Worm (Caenorhabditis elegans) whole organism, late embryonic: ENCODE results near the gene srw-26.

Experiments
- C08G9.2 ChIP-seq: sonication (generic microtip); optimal IDR thresholded peaks from 2 replicates; lab custom pipeline; 2016; ENCODE audit warnings: mild to moderate bottlenecking, missing genetic modification characterization, moderate library complexity, missing compliant biosample characterization
- C38D4.7 ChIP-seq: fragments of 200-800 bp; sonication (Bioruptor generic); optimal IDR thresholded peaks from 2 replicates; lab custom pipeline; 2018; ENCODE audit warnings: mild to moderate bottlenecking, missing genetic modification characterization, moderate library complexity, missing compliant biosample characterization
- F13H6.1 ChIP-seq: sonication (generic microtip); optimal IDR thresholded peaks from 2 replicates; lab custom pipeline; 2016; ENCODE audit warnings: missing genetic modification characterization, missing compliant biosample characterization
- K02D7.2 ChIP-seq: sonication (generic microtip); optimal IDR thresholded peaks from 2 replicates; lab custom pipeline; 2017; ENCODE audit warnings: mild to moderate bottlenecking, missing genetic modification characterization, missing compliant biosample characterization
- Y22D7AL.16 ChIP-seq: sonication (generic microtip); optimal IDR thresholded peaks from 2 replicates; lab custom pipeline; 2016; ENCODE audit warnings: missing genetic modification characterization, missing compliant biosample characterization
- ahr-1 ChIP-seq: sonication (generic microtip); optimal IDR thresholded peaks from 2 replicates; lab custom pipeline; 2016; ENCODE audit warnings: missing genetic modification characterization, missing compliant biosample characterization
- ama-1 ChIP-seq: fragments of 150-350 bp; optimal IDR thresholded peaks from 2 replicates; lab custom pipeline; 2014
- ceh-14 ChIP-seq: sonication (generic microtip); optimal IDR thresholded peaks from 2 replicates; lab custom pipeline; 2016; ENCODE audit warnings: missing genotype, missing genetic modification characterization, missing compliant biosample characterization
- ceh-22 ChIP-seq: sonication (generic microtip); optimal IDR thresholded peaks from 2 replicates; lab custom pipeline; 2017; ENCODE audit warnings: missing biosample characterization, missing genetic modification characterization
- ceh-24 ChIP-seq: sonication (generic microtip); optimal IDR thresholded peaks from 2 replicates; lab custom pipeline; 2016; ENCODE audit warnings: mild to moderate bottlenecking, missing genetic modification characterization, missing compliant biosample characterization
- ceh-31 ChIP-seq: sonication (generic microtip); optimal IDR thresholded peaks from 2 replicates; lab custom pipeline; 2016; ENCODE audit warnings: missing genetic modification characterization, missing compliant biosample characterization
- ceh-34 ChIP-seq: sonication (generic microtip); optimal IDR thresholded peaks from 2 replicates; lab custom pipeline; 2016; ENCODE audit warnings: mild to moderate bottlenecking, missing genetic modification characterization, missing compliant biosample characterization
- ceh-45 ChIP-seq: fragments of 200-800 bp; sonication (Bioruptor generic); IDR thresholded peaks from 2 replicates; pipeline ENCODE4 v1.3.6; 2022; ENCODE audit warnings: missing genetic modification reagents, missing genetic modification characterization, missing compliant biosample characterization
- che-1 ChIP-seq: sonication (generic microtip); optimal IDR thresholded peaks from 2 replicates; lab custom pipeline; 2016; ENCODE audit warnings: mild to moderate bottlenecking, missing genetic modification characterization, missing compliant biosample characterization
- dve-1 ChIP-seq: sonication (generic microtip); optimal IDR thresholded peaks from 2 replicates; lab custom pipeline; 2017; ENCODE audit warnings: antibody characterized with exemption, mild to moderate bottlenecking, missing genetic modification characterization, missing compliant biosample characterization
- elt-2 ChIP-seq: sonication (generic microtip); optimal IDR thresholded peaks from 2 replicates; lab custom pipeline; 2016; ENCODE audit warnings: missing genetic modification reagents, missing genetic modification characterization, missing compliant biosample characterization
- elt-4 ChIP-seq: sonication (generic microtip); optimal IDR thresholded peaks from 2 replicates; lab custom pipeline; 2016; ENCODE audit warnings: missing genetic modification characterization, missing compliant biosample characterization
- eyg-1 ChIP-seq: sonication (generic microtip); optimal IDR thresholded peaks from 2 replicates; lab custom pipeline; 2016; ENCODE audit warnings: missing genotype, missing genetic modification characterization, missing compliant biosample characterization
- fkh-10 ChIP-seq: fragments of 150-350 bp; optimal IDR thresholded peaks from 2 replicates; lab custom pipeline; 2014; ENCODE audit warnings: missing biosample characterization, missing genetic modification reagents, missing genetic modification characterization
- hlh-6 ChIP-seq: sonication (generic microtip); optimal IDR thresholded peaks from 2 replicates; lab custom pipeline; 2016; ENCODE audit warnings: missing genotype, missing genetic modification characterization, missing compliant biosample characterization
- hlh-8 ChIP-seq: sonication (generic microtip); optimal IDR thresholded peaks from 2 replicates; lab custom pipeline; 2016; ENCODE audit warnings: missing genotype, missing genetic modification characterization, missing compliant biosample characterization
- madf-2 ChIP-seq: sonication (generic microtip); optimal IDR thresholded peaks from 2 replicates; lab custom pipeline; 2017; ENCODE audit warnings: missing genetic modification characterization, missing compliant biosample characterization
- mec-3 ChIP-seq: sonication (generic microtip); optimal IDR thresholded peaks from 2 replicates; lab custom pipeline; 2016; ENCODE audit warnings: borderline replicate concordance, missing genetic modification characterization, missing compliant biosample characterization
- nhr-232 ChIP-seq: sonication (generic microtip); optimal IDR thresholded peaks from 2 replicates; lab custom pipeline; 2016; ENCODE audit warnings: missing genetic modification characterization, missing compliant biosample characterization
- pax-1 ChIP-seq: fragments of 150-350 bp; optimal IDR thresholded peaks from 2 replicates; lab custom pipeline; 2014; ENCODE audit warnings: missing biosample characterization, missing genetic modification characterization
- pha-2 ChIP-seq: sonication (generic microtip); optimal IDR thresholded peaks from 2 replicates; lab custom pipeline; 2017; ENCODE audit warnings: mild to moderate bottlenecking, missing genetic modification characterization, missing compliant biosample characterization
- pha-4 ChIP-seq: fragments of 150-350 bp; optimal IDR thresholded peaks from 2 replicates; lab custom pipeline; 2018; ENCODE audit warnings: missing biosample characterization, missing genetic modification reagents, missing genetic modification characterization
- pqm-1 ChIP-seq: sonication (generic microtip); optimal IDR thresholded peaks from 2 replicates; lab custom pipeline; 2016; ENCODE audit warnings: missing genetic modification characterization, missing compliant biosample characterization
- ref-2 ChIP-seq: sonication (generic microtip); optimal IDR thresholded peaks from 2 replicates; lab custom pipeline; 2016; ENCODE audit warnings: missing genetic modification characterization, missing compliant biosample characterization
- sdc-2 ChIP-seq: sonication (generic microtip); optimal IDR thresholded peaks from 2 replicates; lab custom pipeline; 2016; ENCODE audit warnings: missing genotype, missing genetic modification characterization, missing compliant biosample characterization
- syd-9 ChIP-seq: sonication (generic microtip); optimal IDR thresholded peaks from 2 replicates; lab custom pipeline; 2016; ENCODE audit warnings: mild to moderate bottlenecking, missing genetic modification characterization, moderate library complexity, missing compliant biosample characterization
- tbx-2 ChIP-seq: sonication (generic microtip); optimal IDR thresholded peaks from 2 replicates; lab custom pipeline; 2016; ENCODE audit warnings: missing genetic modification characterization, missing compliant biosample characterization
- unc-3 ChIP-seq, 2 experiments: fragments of 200-800 bp in 1 of 2; sonication (Bioruptor generic) in 1 of 2; sonication (generic microtip) in 1 of 2; conservative IDR thresholded peaks in 1 of 2; optimal IDR thresholded peaks in 1 of 2; 2 replicates each; pipeline versions ENCODE4 v1.3.6 to Lab custom; 2016 to 2022; ENCODE audit warnings: missing compliant biosample characterization in 2 of 2, missing genetic modification characterization in 2 of 2, missing genetic modification reagents in 1 of 2
- unc-55 ChIP-seq: sonication (generic microtip); optimal IDR thresholded peaks from 2 replicates; lab custom pipeline; 2017; ENCODE audit warnings: missing biosample characterization, missing genetic modification reagents, missing genetic modification characterization
- unc-86 ChIP-seq: sonication (generic microtip); optimal IDR thresholded peaks from 2 replicates; lab custom pipeline; 2016; ENCODE audit warnings: missing genetic modification characterization, missing compliant biosample characterization

Gene srw-26

DNA sequence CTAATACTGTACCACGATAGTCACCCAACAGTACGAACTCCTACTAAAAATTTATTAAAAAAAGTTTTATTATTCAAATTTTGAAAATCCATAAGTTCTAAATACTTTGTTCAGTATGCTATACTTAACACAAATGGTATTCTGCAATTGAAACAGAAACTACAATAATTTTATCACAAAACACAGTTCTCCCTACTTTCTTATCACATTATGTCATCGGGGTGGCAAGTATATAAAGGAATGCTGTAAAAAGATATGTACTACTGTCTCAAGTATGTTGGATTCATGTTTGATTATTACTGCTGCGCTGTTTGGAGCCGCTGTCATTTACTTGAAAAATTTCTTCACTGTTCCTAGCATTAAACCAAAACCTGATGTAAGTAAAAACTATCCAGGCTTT is 11.2 kb downstream of the srw-26 start, which contains the start of gene cdr-1:
Gene cdr-1, plus strand, starts transcription at position 208 of the 400 bp plus-strand sequence.
- TF ChIP-seq ceh-14 (tag; lab: Kevin White, UChicago): no peak
- peak; percentile 34 for TF ChIP-seq elt-2 (tag; lab: Kevin White, UChicago)
- TF ChIP-seq unc-55 (GFP tag; lab: Kevin White, UChicago): no peak

DNA sequence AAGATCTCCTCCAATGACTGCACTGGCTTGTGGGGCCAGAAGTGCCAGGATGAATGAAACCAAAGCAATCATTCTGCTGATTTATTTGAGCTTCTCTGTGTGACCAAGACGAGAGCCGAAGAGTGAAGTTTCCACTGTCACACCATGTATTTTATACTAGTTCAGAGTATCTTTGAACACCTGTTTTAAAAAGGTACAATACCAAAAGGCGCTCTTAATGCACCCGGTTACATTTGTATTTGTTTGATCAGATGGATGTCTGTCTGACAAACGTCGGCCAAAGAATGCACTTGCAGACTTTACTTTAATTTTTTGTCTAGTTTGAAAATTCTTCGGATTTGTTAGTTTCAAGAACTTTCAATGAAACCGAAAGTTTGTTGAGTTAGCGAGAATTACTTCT is 12.0 kb downstream of the srw-26 start, which contains the start of gene F35E8.10:
Gene F35E8.10, minus strand, starts transcription at position 101 of the 400 bp plus-strand sequence.
- TF ChIP-seq ama-1 (lab: Kevin White, UChicago) (no peak), ref-2 (no peak), Y22D7AL.16 (tag; lab: Kevin White, UChicago) (no peak), pha-2 (tag; lab: Kevin White, UChicago) (no peak), ceh-24 (tag; lab: Kevin White, UChicago) (no peak), che-1 (tag; lab: Kevin White, UChicago) (no peak), syd-9 (tag; lab: Kevin White, UChicago) (no peak), eyg-1 (no peak), ceh-45 (no peak)

DNA sequence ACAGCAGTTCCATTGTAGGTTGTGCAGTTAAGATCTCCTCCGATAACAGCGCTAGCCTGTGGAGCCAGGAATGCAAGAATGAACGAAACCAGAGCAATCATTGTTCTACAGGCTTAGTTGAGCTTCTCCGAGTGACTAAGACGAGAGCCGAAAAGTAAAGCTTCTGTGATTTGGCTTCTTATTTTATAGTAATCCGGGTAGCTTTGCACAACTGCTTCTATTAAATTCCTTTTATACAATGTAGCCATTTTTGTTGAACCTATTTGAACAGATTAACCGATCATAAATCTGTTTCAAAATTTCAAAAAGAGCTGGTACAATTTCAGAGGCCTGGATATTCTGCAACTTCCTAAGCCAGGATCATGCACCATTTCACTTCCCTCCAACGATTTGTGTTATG is 14.8 kb downstream of the srw-26 start, which contains the start of gene F35E8.9:
Gene F35E8.9, minus strand, starts transcription at position 101 of the 400 bp plus-strand sequence.
- TF ChIP-seq hlh-8 (tag; lab: Kevin White, UChicago) (no peak), unc-3 (GFP tag; conservative IDR thresholded peaks at IDR 0.05; lab: Robert Waterston, UW) (no peak), unc-3 (tag; optimal IDR thresholded peaks at IDR 0.05; lab: Kevin White, UChicago) (no peak), tbx-2 (no peak), pax-1 (tag; lab: Kevin White, UChicago) (no peak), ceh-22 (tag; lab: Kevin White, UChicago) (no peak), unc-86 (tag; lab: Kevin White, UChicago) (no peak), pha-4 (tag; lab: Kevin White, UChicago) (no peak), pqm-1 (tag; lab: Kevin White, UChicago) (no peak), C08G9.2 (tag; lab: Kevin White, UChicago) (no peak), C38D4.7 (GFP tag; lab: Kevin White, UChicago) (no peak), sdc-2 (tag; lab: Kevin White, UChicago) (no peak), elt-2 (tag; lab: Kevin White, UChicago) (no peak), fkh-10 (no peak)

DNA sequence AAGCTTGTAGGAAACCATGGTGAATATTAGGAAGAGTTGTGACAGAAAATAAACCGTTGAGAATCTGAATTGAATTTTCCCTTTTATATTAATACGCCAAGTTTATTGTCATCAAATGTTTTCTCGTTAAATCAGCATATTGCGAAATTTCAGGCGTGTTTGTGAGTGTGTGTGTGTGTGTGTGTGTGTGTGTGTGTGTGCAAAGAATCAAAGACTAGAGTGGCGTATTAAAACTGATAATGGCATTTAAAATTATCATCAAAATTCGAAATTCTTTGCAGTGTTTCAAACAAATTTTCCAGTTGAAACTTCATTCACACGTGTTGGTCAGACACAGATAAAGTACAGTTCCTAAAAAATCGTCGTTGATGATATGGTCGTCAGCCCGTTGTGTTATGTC is 16.4 kb downstream of the srw-26 start, which contains the start of gene gst-38:
Gene gst-38, minus strand, starts transcription at position 152 of the 400 bp plus-strand sequence.
- no peak for TF ChIP-seq hlh-8 (tag; lab: Kevin White, UChicago)
- no peak for TF ChIP-seq ceh-34
- TF ChIP-seq dve-1 (tag; lab: Kevin White, UChicago): no peak
- TF ChIP-seq che-1 (tag; lab: Kevin White, UChicago): no peak
- TF ChIP-seq elt-4 (tag; lab: Kevin White, UChicago): no peak
- no peak for TF ChIP-seq ceh-31 (tag; lab: Kevin White, UChicago)
- no peak for TF ChIP-seq F13H6.1
- TF ChIP-seq mec-3: no peak
- TF ChIP-seq nhr-232: no peak
- no peak for TF ChIP-seq madf-2 (tag; lab: Kevin White, UChicago)
- TF ChIP-seq ceh-22 (tag; lab: Kevin White, UChicago): no peak

DNA sequence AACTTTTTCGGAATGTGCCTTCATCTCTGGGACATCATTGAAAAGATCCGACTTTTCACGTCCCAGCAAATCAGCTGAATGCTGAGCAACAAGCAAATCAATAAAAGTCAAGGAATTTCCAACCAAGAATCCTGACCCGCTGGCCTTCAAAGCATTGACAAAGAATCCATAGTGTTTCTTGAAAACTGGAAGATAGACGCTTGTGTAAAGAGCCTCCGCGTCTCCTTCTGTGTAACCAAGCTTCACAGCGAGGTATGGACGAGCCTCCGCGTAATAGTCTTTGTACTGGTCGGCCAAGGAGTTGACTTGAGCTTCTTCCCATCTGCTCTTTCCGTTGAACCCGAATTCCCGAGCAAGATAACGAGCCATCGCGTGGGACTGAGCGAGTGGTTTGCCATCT is 17.0 kb downstream of the srw-26 start:
- no peak for TF ChIP-seq ahr-1 (tag; lab: Kevin White, UChicago)

DNA sequence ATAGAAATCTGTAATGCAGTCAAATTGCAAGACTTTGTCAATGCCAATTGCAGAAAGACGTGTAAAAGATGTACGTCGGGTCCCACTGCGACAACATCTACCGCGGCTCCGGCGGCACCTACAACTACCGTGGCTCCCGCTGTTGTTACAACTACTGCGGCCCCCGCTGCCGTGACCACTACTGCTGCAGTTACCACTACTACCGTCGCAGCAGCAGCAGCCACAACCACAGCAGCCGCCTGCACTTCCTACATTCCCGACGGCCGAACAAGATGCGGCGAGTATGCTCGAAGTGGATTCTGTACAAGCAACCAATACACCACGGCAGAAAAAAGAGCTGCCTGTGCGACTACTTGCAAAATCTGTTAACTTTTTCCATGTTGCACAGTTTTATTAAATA is 17.5 kb downstream of the srw-26 start:
- TF ChIP-seq K02D7.2 (no peak), hlh-6 (tag; lab: Kevin White, UChicago) (no peak), nhr-232 (no peak), unc-86 (tag; lab: Kevin White, UChicago) (no peak), mec-3 (no peak)
- TF ChIP-seq, all 69 proteins: peak for 0
